Worm (Caenorhabditis elegans) whole organism, young adult: ENCODE data around the gene pgm-3.

Source experiments
- C06A6.2 ChIP-seq: fragments of 200-800 bp; sonication (Bioruptor generic); conservative IDR thresholded peaks from 2 replicates; pipeline ENCODE4 v1.3.6; 2022; ENCODE audit warnings: missing genetic modification characterization, missing compliant biosample characterization
- athp-1 ChIP-seq: sonication (generic microtip); optimal IDR thresholded peaks from 2 replicates; lab custom pipeline; 2017; ENCODE audit warnings: mild to moderate bottlenecking, missing genetic modification characterization, missing compliant biosample characterization
- ceh-91 ChIP-seq: fragments of 200-800 bp; sonication (Bioruptor generic); IDR thresholded peaks from 2 replicates; pipeline ENCODE4 v1.3.6; 2022; ENCODE audit warnings: missing genetic modification reagents, missing genetic modification characterization, missing compliant biosample characterization
- lin-35 ChIP-seq, 3 experiments: fragments of 150-350 bp in 2 of 3; sonication (generic microtip) in 1 of 3; optimal IDR thresholded peaks; 2 replicates each; lab custom pipeline; 2014 to 2018; ENCODE audit warnings: missing biosample characterization in 3 of 3, missing genetic modification characterization in 3 of 3, missing genetic modification reagents in 3 of 3
- lin-54 ChIP-seq: fragments of 200-800 bp; sonication (Bioruptor generic); optimal IDR thresholded peaks from 2 replicates; lab custom pipeline; 2018; ENCODE audit warnings: mild to moderate bottlenecking, missing genetic modification characterization, missing compliant biosample characterization
- mel-28 ChIP-seq: sonication (generic microtip); optimal IDR thresholded peaks from 2 replicates; lab custom pipeline; 2016; ENCODE audit warnings: borderline replicate concordance, mild to moderate bottlenecking, missing genetic modification characterization, missing compliant biosample characterization
- sea-2 ChIP-seq: fragments of 200-800 bp; sonication (Bioruptor generic); IDR thresholded peaks from 2 replicates; pipeline ENCODE4 v1.3.6; 2022; ENCODE audit warnings: missing genetic modification characterization, missing compliant biosample characterization
- snpc-1.1 ChIP-seq: sonication (generic microtip); optimal IDR thresholded peaks from 2 replicates; lab custom pipeline; 2017; ENCODE audit warnings: missing genetic modification characterization, mild to moderate bottlenecking, missing compliant biosample characterization, antibody characterized with exemption, moderate library complexity, missing genotype, missing genetic modification reagents; ENCODE audit not compliant: insufficient read depth

- TF ChIP-seq ceh-91 (no peak), athp-1 (no peak), mel-28 (tag; lab: Kevin White, UChicago) (no peak), lin-35 (GFP tag; optimal IDR thresholded peaks at IDR 0.05; lab: Kevin White, UChicago) (no peak), C06A6.2 (GFP tag; lab: Robert Waterston, UW) (no peak), sea-2 (GFP tag; lab: Robert Waterston, UW) (no peak), lin-54 (GFP tag; lab: Kevin White, UChicago) (no peak), snpc-1.1 (no peak)
Observed at ce11 chrIV:8718153-8718552, 7.4 kb upstream of the pgm-3 start, which contains the start of gene H23L24.1.
